Fruit fly (Drosophila melanogaster): ENCODE data around the gene CG5171.

CG5171 gene

dm6 chr2L:7437325-7437707, 36.2 kb downstream of the CG5171 start, which contains the start of gene CG5973:
Gene CG5973 (plus strand): TSS chr2L:7437492.
- peak; percentile 29 for TF ChIP-seq CG17801 (GFP tag; optimal IDR thresholded peaks at IDR 0.05; ENCODE audit: partially characterized antibody)

- peak; percentile 21 for TF ChIP-seq CG17801 (GFP tag; optimal IDR thresholded peaks at IDR 0.05; ENCODE audit: partially characterized antibody)
Measured at dm6 chr2L:7438505-7438904, 37.4 kb downstream of the CG5171 start.

dm6 chr2L:7440458-7441018, 39.4 kb downstream of the CG5171 start:
- no peak for TF ChIP-seq CG17801 (GFP tag; optimal IDR thresholded peaks at IDR 0.05; ENCODE audit: partially characterized antibody)

dm6 chr2L:7442106-7442505, 41.0 kb downstream of the CG5171 start:
- TF ChIP-seq CG17801 (GFP tag; optimal IDR thresholded peaks at IDR 0.05; ENCODE audit: partially characterized antibody) = no peak

dm6 chr2L:7442929-7443328, 41.8 kb downstream of the CG5171 start:
- TF ChIP-seq CG17801 (GFP tag; optimal IDR thresholded peaks at IDR 0.05; ENCODE audit: partially characterized antibody) = no peak

dm6 chr2L:7447820-7448219, 46.7 kb downstream of the CG5171 start:
- no peak for TF ChIP-seq CG17801 (GFP tag; optimal IDR thresholded peaks at IDR 0.05; ENCODE audit: partially characterized antibody)

- no peak for TF ChIP-seq CG17801 (GFP tag; optimal IDR thresholded peaks at IDR 0.05; ENCODE audit: partially characterized antibody)
Measured at dm6 chr2L:7448371-7448770, 47.2 kb downstream of the CG5171 start.

dm6 chr2L:7450966-7451365, 49.8 kb downstream of the CG5171 start, which contains the start of gene santa-maria:
Gene santa-maria (minus strand): TSS chr2L:7451244.
- no peak for TF ChIP-seq CG17801 (GFP tag; optimal IDR thresholded peaks at IDR 0.05; ENCODE audit: partially characterized antibody)

- no peak for TF ChIP-seq CG17801 (GFP tag; optimal IDR thresholded peaks at IDR 0.05; ENCODE audit: partially characterized antibody)
Measured at dm6 chr2L:7452093-7452492, 51.0 kb downstream of the CG5171 start.

- no peak for TF ChIP-seq CG17801 (GFP tag; optimal IDR thresholded peaks at IDR 0.05; ENCODE audit: partially characterized antibody)
Measured at dm6 chr2L:7454112-7454511, 53.0 kb downstream of the CG5171 start, which contains the start of gene Gr28a. Gene Gr28a (minus strand): TSS chr2L:7454212.
